Worm (Caenorhabditis elegans) whole organism, young adult: Measurements from ENCODE around the gene ZK1248.4.

Experiments used
- Y53F4B.3 ChIP-seq: fragments of 200-800 bp; sonication (Bioruptor generic); IDR thresholded peaks from 2 replicates; pipeline ENCODE4 v1.3.6; 2022; ENCODE audit warnings: missing genetic modification reagents, missing genetic modification characterization, missing compliant biosample characterization
- Y67H2A.10 ChIP-seq: fragments of 200-800 bp; sonication (Bioruptor generic); conservative IDR thresholded peaks from 2 replicates; pipeline ENCODE4 v1.3.6; 2022; ENCODE audit warnings: missing genetic modification reagents, missing genetic modification characterization, missing compliant biosample characterization

DNA sequence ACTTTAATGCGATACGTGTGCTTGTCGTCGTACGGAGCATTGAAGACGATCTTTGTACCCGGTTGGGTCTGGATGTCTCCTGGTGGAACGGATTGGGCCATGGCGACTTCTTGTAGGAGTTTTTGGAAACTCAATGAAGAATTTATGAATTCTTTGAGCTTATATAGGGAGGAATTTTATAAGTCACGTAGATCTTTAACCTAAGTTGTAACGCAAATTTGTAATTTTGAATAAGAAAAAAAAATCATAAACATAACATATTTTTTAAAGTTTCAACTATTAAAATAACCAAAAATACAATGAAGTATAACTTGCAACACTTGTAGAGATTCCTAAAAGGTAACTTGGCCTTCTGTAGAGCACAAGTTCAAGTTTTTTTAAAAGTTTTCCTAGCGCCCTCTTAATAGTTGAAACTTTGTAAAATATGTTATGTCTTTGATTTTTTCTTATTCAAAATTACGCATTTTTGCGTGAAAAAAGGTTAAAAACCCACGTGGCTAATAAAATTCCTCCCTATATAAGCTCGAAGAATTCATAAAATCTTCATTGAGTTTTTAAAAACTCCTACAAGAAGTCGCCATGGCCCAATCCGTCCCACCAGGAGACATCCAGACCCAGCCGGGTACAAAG, 20.9 kb upstream of the ZK1248.4 start, which contains the start of the genes msp-63 and msp-142:
- TF ChIP-seq Y53F4B.3 (GFP tag; lab: Robert Waterston, UW): no peak
- TF ChIP-seq Y67H2A.10 (GFP tag; lab: Robert Waterston, UW): no peak
